Worm (Caenorhabditis elegans) whole organism, L3 larva: ENCODE measurements around the gene R02F11.11.

Experiments
- ama-1 ChIP-seq: fragments of 150-350 bp; optimal IDR thresholded peaks from 2 replicates; lab custom pipeline; 2018
- egl-5 ChIP-seq: fragments of 150-350 bp; optimal IDR thresholded peaks from 2 replicates; lab custom pipeline; 2017; ENCODE audit warnings: missing biosample characterization, missing genetic modification reagents, missing genetic modification characterization, inconsistent platforms
- elt-2 ChIP-seq: sonication (generic microtip); optimal IDR thresholded peaks from 2 replicates; lab custom pipeline; 2016; ENCODE audit warnings: missing genetic modification reagents, mild to moderate bottlenecking, missing genetic modification characterization, missing compliant biosample characterization
- fkh-2 ChIP-seq: fragments of 150-350 bp; optimal IDR thresholded peaks from 2 replicates; lab custom pipeline; 2014; ENCODE audit warnings: missing biosample characterization, missing genetic modification reagents, missing genetic modification characterization
- fos-1 ChIP-seq: fragments of 150-350 bp; optimal IDR thresholded peaks from 2 replicates; lab custom pipeline; 2014; ENCODE audit warnings: missing biosample characterization, missing genetic modification characterization
- hmg-11 ChIP-seq: sonication (generic microtip); optimal IDR thresholded peaks from 2 replicates; lab custom pipeline; 2016; ENCODE audit warnings: missing genetic modification characterization, missing compliant biosample characterization
- lsy-12 ChIP-seq: sonication (generic microtip); optimal IDR thresholded peaks from 2 replicates; lab custom pipeline; 2016; ENCODE audit warnings: mild to moderate bottlenecking, missing genetic modification characterization, missing compliant biosample characterization
- pha-4 ChIP-seq: fragments of 150-350 bp; optimal IDR thresholded peaks from 2 replicates; lab custom pipeline; 2014; ENCODE audit warnings: missing biosample characterization, missing genetic modification reagents, missing genetic modification characterization
- zag-1 ChIP-seq: fragments of 150-350 bp; optimal IDR thresholded peaks from 2 replicates; lab custom pipeline; 2014; ENCODE audit warnings: missing biosample characterization, missing genetic modification characterization

DNA sequence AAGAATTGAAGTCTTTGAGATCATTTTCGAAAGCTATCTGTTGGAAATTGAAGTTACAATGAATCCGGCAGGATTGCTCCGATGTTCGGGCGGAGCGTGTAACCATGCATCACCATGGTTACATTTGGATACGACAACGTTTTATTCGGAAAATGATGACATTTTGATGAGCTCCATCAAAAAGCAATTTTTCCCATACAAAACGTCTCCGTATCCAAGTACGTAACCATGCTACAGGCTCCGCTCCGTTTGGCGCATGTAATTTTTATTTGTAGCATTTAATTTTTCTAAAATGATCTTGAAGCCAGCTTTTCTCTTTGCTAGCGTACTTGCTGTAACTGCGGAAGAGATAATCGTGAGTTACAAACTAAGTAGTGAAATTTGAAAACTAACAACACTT is 50.9 kb downstream of the R02F11.11 start, which contains the start of the genes cwp-2 and cwp-3:
- TF ChIP-seq ama-1 (lab: Kevin White, UChicago): no peak
- no peak for TF ChIP-seq elt-2
- no peak for TF ChIP-seq zag-1 (tag; lab: Kevin White, UChicago)
- TF ChIP-seq lsy-12 (tag; lab: Kevin White, UChicago): no peak
- no peak for TF ChIP-seq pha-4 (tag; lab: Kevin White, UChicago)
- TF ChIP-seq fos-1 (tag; lab: Kevin White, UChicago): no peak
- TF ChIP-seq egl-5 (tag; lab: Kevin White, UChicago): no peak
- TF ChIP-seq fkh-2: no peak
- TF ChIP-seq hmg-11 (tag; lab: Kevin White, UChicago): no peak
